Fruit fly (Drosophila melanogaster): ENCODE results near the gene Cpr11A.

DNA sequence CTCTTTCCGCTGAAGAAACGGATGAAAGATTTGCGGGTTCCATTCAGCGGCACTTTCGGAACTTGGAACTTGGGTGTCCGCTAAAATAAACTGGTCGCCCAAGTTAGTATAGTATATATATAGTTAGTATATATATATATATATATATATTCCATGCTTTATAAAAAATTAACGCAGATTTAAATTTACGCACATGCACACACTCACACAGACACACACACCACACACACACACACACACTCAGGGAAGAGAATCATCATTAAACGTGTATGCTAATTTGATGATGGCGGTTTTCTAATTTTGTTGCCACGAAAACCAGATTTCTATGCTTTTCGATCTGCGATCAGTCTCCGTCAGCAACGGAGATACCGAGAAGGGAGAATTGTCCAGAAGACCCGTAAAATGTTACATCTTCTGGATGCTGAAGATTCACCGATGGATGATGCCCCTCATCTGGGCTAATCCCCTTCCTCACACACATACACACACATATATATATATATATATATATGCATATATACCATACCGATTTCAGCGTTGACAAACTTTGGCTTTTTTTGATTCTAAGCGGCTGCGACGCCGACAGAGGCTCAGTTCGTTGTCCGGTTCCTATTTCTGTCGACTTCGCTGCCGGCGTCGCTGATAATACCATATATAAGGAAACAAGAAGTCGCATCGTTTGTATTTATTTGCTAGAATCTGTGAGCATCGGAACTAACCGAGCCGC is at the start of gene Cpr11A:
- TF ChIP-seq CTCF (optimal IDR thresholded peaks at IDR 0.05) (no peak), CG8478 (optimal IDR thresholded peaks at IDR 0.05) (no peak)

Data from S2 (cell line).